Worm (Caenorhabditis elegans): ENCODE data around the gene R04B5.1.

ce11 chrV:10094374-10094773, 16.2 kb upstream of the R04B5.1 start, which contains the start of gene srd-49:
- TF ChIP-seq aly-1 (tag; optimal IDR thresholded peaks at IDR 0.05) (no peak), tra-4 (tag; optimal IDR thresholded peaks at IDR 0.05) (no peak), flt-1 (GFP tag; IDR thresholded peaks at IDR 0.05) (no peak), ama-1 (optimal IDR thresholded peaks at IDR 0.05) (no peak), tbx-11 (GFP tag; IDR thresholded peaks at IDR 0.05) (no peak), ceh-13 (GFP tag; optimal IDR thresholded peaks at IDR 0.05) (no peak), hmg-4 (GFP tag; optimal IDR thresholded peaks at IDR 0.05) (no peak)
